Fruit fly (Drosophila melanogaster): ENCODE data around the gene CG5194.

The CG5194 gene

DNA sequence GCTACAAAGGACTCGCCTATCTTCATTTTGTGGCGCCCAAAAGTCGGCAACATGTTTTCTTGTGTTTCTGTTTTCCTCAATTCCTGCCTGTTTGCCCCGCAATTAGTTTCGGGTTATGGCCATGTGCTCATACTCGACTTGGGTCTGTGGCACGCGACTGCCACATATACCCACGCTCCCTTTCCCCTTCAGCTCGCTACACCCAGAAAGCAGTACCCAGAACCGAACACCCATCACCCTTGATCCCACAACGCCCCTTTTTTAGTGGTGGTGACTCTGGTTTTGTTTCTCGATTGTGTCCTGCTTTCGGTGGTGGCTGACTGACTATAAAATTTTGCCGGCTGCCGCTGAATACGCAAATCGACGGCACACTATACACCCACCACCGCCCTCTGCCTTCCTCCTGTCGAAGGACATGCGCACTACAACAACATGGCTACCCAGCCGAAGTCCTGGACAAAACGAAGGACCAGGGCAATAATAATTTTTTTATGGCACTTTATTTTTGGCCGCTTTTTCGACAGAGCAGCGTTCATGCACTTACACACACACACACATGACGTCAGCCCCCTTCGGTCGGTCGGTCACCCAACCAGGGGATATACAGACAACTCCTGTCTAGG, 40.9 kb upstream of the CG5194 start (continued):
- TF ChIP-seq Blimp-1 (GFP tag; optimal IDR thresholded peaks at IDR 0.05) (no peak), bigmax (GFP tag; optimal IDR thresholded peaks at IDR 0.05) (no peak), fd3F (GFP tag; optimal IDR thresholded peaks at IDR 0.05) (no peak), CG10209 (GFP tag; optimal IDR thresholded peaks at IDR 0.05) (no peak), CG10267 (tag; optimal IDR thresholded peaks at IDR 0.05) (no peak), CG32772 (GFP tag; IDR thresholded peaks at IDR 0.05) (no peak), CG12744 (GFP tag; optimal IDR thresholded peaks at IDR 0.05) (no peak), CG17186 (GFP tag; optimal IDR thresholded peaks at IDR 0.05) (no peak), gsb-n (tag; optimal IDR thresholded peaks at IDR 0.05) (peak; percentile 62), E2f2 (GFP tag; IDR thresholded peaks at IDR 0.05) (no peak), Asciz (GFP tag; optimal IDR thresholded peaks at IDR 0.05) (no peak), CG31365 (tag; optimal IDR thresholded peaks at IDR 0.05) (no peak), MBD-R2 (GFP tag; IDR thresholded peaks at IDR 0.05) (0 out of 2 replicates have a peak, but pooled peaks have one; percentile 10), CG14965 (GFP tag; optimal IDR thresholded peaks at IDR 0.05; ENCODE audit: borderline replicate concordance) (no peak), fru (optimal IDR thresholded peaks at IDR 0.05) (no peak), CG12071 (GFP tag; optimal IDR thresholded peaks at IDR 0.05) (no peak), wek (GFP tag; optimal IDR thresholded peaks at IDR 0.05) (no peak), ara (GFP tag; IDR thresholded peaks at IDR 0.05) (no peak), CG9817 (tag; optimal IDR thresholded peaks at IDR 0.05) (no peak), ewg (GFP tag; optimal IDR thresholded peaks at IDR 0.05) (peak; percentile 83), HLH4C (GFP tag; IDR thresholded peaks at IDR 0.05; ENCODE audit: partially characterized antibody) (no peak), al (GFP tag; IDR thresholded peaks at IDR 0.05) (no peak), Bteb2 (GFP tag; optimal IDR thresholded peaks at IDR 0.05) (no peak), CG7372 (GFP tag; IDR thresholded peaks at IDR 0.05) (no peak), NfI (GFP tag; optimal IDR thresholded peaks at IDR 0.05) (no peak), abd-A (tag; optimal IDR thresholded peaks at IDR 0.05) (peak; percentile 92), CG14710 (tag; optimal IDR thresholded peaks at IDR 0.05) (no peak), Camta (GFP tag; optimal IDR thresholded peaks at IDR 0.05) (no peak), CG10462 (GFP tag; optimal IDR thresholded peaks at IDR 0.05) (no peak), CG13894 (tag; optimal IDR thresholded peaks at IDR 0.05) (peak; percentile 19), CG2678 (tag; optimal IDR thresholded peaks at IDR 0.05) (no peak), nau (GFP tag; optimal IDR thresholded peaks at IDR 0.05) (no peak)

DNA sequence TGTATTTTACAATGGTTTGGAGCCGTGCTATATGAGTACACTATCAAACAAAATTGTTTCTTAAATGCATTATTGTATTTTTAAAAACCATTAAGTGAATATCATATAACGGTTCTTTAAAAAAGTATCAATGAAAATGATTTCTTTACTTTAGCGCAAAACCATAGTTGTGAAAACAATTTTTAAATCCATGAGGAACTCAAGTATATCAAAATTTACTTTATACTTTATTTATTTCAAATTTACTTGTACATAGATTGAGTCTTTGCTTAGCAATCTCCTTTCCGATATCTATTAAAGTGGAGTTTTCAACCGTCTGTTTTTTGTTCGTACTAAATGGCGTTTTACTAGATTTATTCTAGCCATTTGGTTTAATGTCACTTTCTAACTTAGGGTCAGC, 37.4 kb upstream of the CG5194 start, which contains the start of gene Argk2:
Gene Argk2 (plus strand): TSS at position 378 of the 400 bp plus-strand sequence.
- peak; percentile 8 for TF ChIP-seq CG18262 (tag; optimal IDR thresholded peaks at IDR 0.05)
- no peak for TF ChIP-seq Bdp1 (GFP tag; optimal IDR thresholded peaks at IDR 0.05)
- peak; percentile 10; the same call in 1 of the 2 replicates for TF ChIP-seq CG6272 (GFP tag; IDR thresholded peaks at IDR 0.05)
- no peak for TF ChIP-seq mirr (GFP tag; optimal IDR thresholded peaks at IDR 0.05)
- no peak for TF ChIP-seq danr (GFP tag; IDR thresholded peaks at IDR 0.05)
- TF ChIP-seq Lhr (GFP tag; optimal IDR thresholded peaks at IDR 0.05), result peak; percentile 30
- TF ChIP-seq CG11504 (tag; optimal IDR thresholded peaks at IDR 0.05), result peak; percentile 35
- peak; percentile 11 for TF ChIP-seq nmo (GFP tag; optimal IDR thresholded peaks at IDR 0.05)
- TF ChIP-seq yki (optimal IDR thresholded peaks at IDR 0.05), result peak; percentile 12
- TF ChIP-seq HHEX (GFP tag; optimal IDR thresholded peaks at IDR 0.05), result no peak
- TF ChIP-seq CG7839 (tag; optimal IDR thresholded peaks at IDR 0.05), result peak; percentile 9
- TF ChIP-seq pzg (GFP tag; optimal IDR thresholded peaks at IDR 0.05), result peak; percentile 36
- no peak for TF ChIP-seq her (GFP tag; optimal IDR thresholded peaks at IDR 0.05)
- TF ChIP-seq amos (GFP tag; IDR thresholded peaks at IDR 0.05; ENCODE audit: partially characterized antibody), result peak; percentile 45; the same call in 1 of the 2 replicates
- TF ChIP-seq z (GFP tag; IDR thresholded peaks at IDR 0.05), result no peak
- no peak for TF ChIP-seq Max (GFP tag; optimal IDR thresholded peaks at IDR 0.05)
- peak; percentile 50; the same call in 1 of the 2 replicates for TF ChIP-seq Bgb (GFP tag; IDR thresholded peaks at IDR 0.05; ENCODE audit: partially characterized antibody)
- 0 out of 3 replicates have a peak, but pooled peaks have one; percentile 16 for TF ChIP-seq CG11695 (GFP tag; IDR thresholded peaks at IDR 0.05)
- peak; percentile 51 for TF ChIP-seq Ptx1 (GFP tag; IDR thresholded peaks at IDR 0.05)

All from whole organism, embryonic.